Worm (Caenorhabditis elegans) whole organism, mixed stage, embryonic: ENCODE measurements around the gene Y38H8A.7.

Experiments used
- M03D4.4 ChIP-seq: sonication (generic microtip); optimal IDR thresholded peaks from 2 replicates; lab custom pipeline; 2017; ENCODE audit warnings: mild to moderate bottlenecking, missing genetic modification characterization, missing compliant biosample characterization
- bed-3 ChIP-seq: fragments of 200-800 bp; sonication (Bioruptor generic); optimal IDR thresholded peaks from 3 replicates; lab custom pipeline; 2018; ENCODE audit warnings: mild to moderate bottlenecking, missing genetic modification characterization, moderate library complexity, missing compliant biosample characterization
- blmp-1 ChIP-seq: fragments of 150-350 bp; optimal IDR thresholded peaks from 2 replicates; lab custom pipeline; 2014; ENCODE audit warnings: missing biosample characterization, missing genetic modification characterization
- ceh-39 ChIP-seq: fragments of 150-350 bp; optimal IDR thresholded peaks from 2 replicates; lab custom pipeline; 2014; ENCODE audit warnings: missing biosample characterization, missing genetic modification characterization
- ceh-43 ChIP-seq: fragments of 200-800 bp; sonication (Bioruptor generic); optimal IDR thresholded peaks from 2 replicates; lab custom pipeline; 2018; ENCODE audit warnings: mild to moderate bottlenecking, missing genetic modification characterization, moderate library complexity, missing compliant biosample characterization
- cnd-1 ChIP-seq: fragments of 200-800 bp; sonication (Bioruptor generic); optimal IDR thresholded peaks from 2 replicates; lab custom pipeline; 2018; ENCODE audit warnings: mild to moderate bottlenecking, missing genetic modification characterization, missing compliant biosample characterization
- elt-3 ChIP-seq: fragments of 150-350 bp; optimal IDR thresholded peaks from 2 replicates; lab custom pipeline; 2014; ENCODE audit warnings: missing biosample characterization, missing genetic modification characterization
- ham-2 ChIP-seq: fragments of 200-800 bp; sonication (Bioruptor generic); optimal IDR thresholded peaks from 2 replicates; lab custom pipeline; 2018; ENCODE audit warnings: mild to moderate bottlenecking, missing genetic modification characterization, missing compliant biosample characterization
- hlh-1 ChIP-seq: fragments of 150-350 bp; optimal IDR thresholded peaks from 2 replicates; lab custom pipeline; 2014; ENCODE audit warnings: missing biosample characterization, missing genetic modification reagents, missing genetic modification characterization
- lin-13 ChIP-seq: fragments of 150-350 bp; optimal IDR thresholded peaks from 2 replicates; lab custom pipeline; 2014; ENCODE audit warnings: missing biosample characterization, missing genetic modification characterization
- lin-32 ChIP-seq: fragments of 200-800 bp; sonication (Bioruptor generic); optimal IDR thresholded peaks from 2 replicates; lab custom pipeline; 2018; ENCODE audit warnings: mild to moderate bottlenecking, missing genetic modification characterization, missing compliant biosample characterization
- mab-5 ChIP-seq: fragments of 150-350 bp; optimal IDR thresholded peaks from 2 replicates; lab custom pipeline; 2014; ENCODE audit warnings: missing biosample characterization, missing genetic modification characterization
- mls-2 ChIP-seq: sonication (generic microtip); optimal IDR thresholded peaks from 2 replicates; lab custom pipeline; 2016; ENCODE audit warnings: mild to moderate bottlenecking, missing genetic modification characterization, moderate library complexity, missing compliant biosample characterization
- nhr-2 ChIP-seq: fragments of 150-350 bp; optimal IDR thresholded peaks from 2 replicates; lab custom pipeline; 2014; ENCODE audit warnings: missing biosample characterization, missing genetic modification characterization
- nhr-237 ChIP-seq: fragments of 150-350 bp; optimal IDR thresholded peaks from 2 replicates; lab custom pipeline; 2014; ENCODE audit warnings: missing biosample characterization, missing genetic modification characterization
- nhr-76 ChIP-seq: sonication (generic microtip); optimal IDR thresholded peaks from 2 replicates; lab custom pipeline; 2017; ENCODE audit warnings: missing biosample characterization, missing genetic modification characterization
- pha-4 ChIP-seq: fragments of 150-350 bp; optimal IDR thresholded peaks from 2 replicates; lab custom pipeline; 2018; ENCODE audit warnings: missing biosample characterization, missing genetic modification reagents, missing genetic modification characterization
- sem-2 ChIP-seq: fragments of 200-800 bp; sonication (Bioruptor generic); optimal IDR thresholded peaks from 2 replicates; lab custom pipeline; 2018; ENCODE audit warnings: mild to moderate bottlenecking, missing genetic modification characterization, missing compliant biosample characterization
- snpc-4 ChIP-seq: fragments of 150-350 bp; optimal IDR thresholded peaks from 2 replicates; lab custom pipeline; 2014; ENCODE audit warnings: missing biosample characterization, missing genetic modification characterization
- unc-120 ChIP-seq: sonication (generic microtip); optimal IDR thresholded peaks from 2 replicates; lab custom pipeline; 2017; ENCODE audit warnings: missing genetic modification characterization, missing compliant biosample characterization; ENCODE audit not compliant: poor library complexity, severe bottlenecking
- unc-62 ChIP-seq: fragments of 150-350 bp; optimal IDR thresholded peaks from 2 replicates; lab custom pipeline; 2014; ENCODE audit warnings: missing biosample characterization, missing genetic modification reagents, missing genetic modification characterization
- zip-8 ChIP-seq: fragments of 150-350 bp; optimal IDR thresholded peaks from 2 replicates; lab custom pipeline; 2014; ENCODE audit warnings: missing biosample characterization, missing genetic modification characterization
- ztf-11 ChIP-seq: fragments of 150-350 bp; optimal IDR thresholded peaks from 2 replicates; lab custom pipeline; 2014; ENCODE audit warnings: missing biosample characterization, missing genetic modification characterization

Y38H8A.7 gene

ce11 chrIV:13505144-13505543, 49.8 kb downstream of the Y38H8A.7 start, which contains the start of gene seld-1:
seld-1 (plus strand) TSS chrIV:13505444.
- TF ChIP-seq zip-8 (tag; lab: Kevin White, UChicago) (no peak), cnd-1 (tag; lab: Kevin White, UChicago) (no peak), lin-32 (GFP tag; lab: Kevin White, UChicago) (no peak), hlh-1 (tag; lab: Kevin White, UChicago) (no peak), pha-4 (tag; lab: Kevin White, UChicago) (no peak), mab-5 (no peak), lin-13 (tag; lab: Kevin White, UChicago) (no peak), unc-62 (GFP tag; lab: Kevin White, UChicago) (no peak), snpc-4 (tag; lab: Kevin White, UChicago) (no peak), mls-2 (no peak), M03D4.4 (tag; lab: Kevin White, UChicago) (no peak), ztf-11 (tag; lab: Kevin White, UChicago) (no peak), ceh-39 (tag; lab: Kevin White, UChicago) (no peak)

ce11 chrIV:13505662-13506061, 50.4 kb downstream of the Y38H8A.7 start, which contains the start of gene nlp-17:
nlp-17 (minus strand) TSS chrIV:13505762.
- no peak for TF ChIP-seq nhr-76 (tag; lab: Kevin White, UChicago)
- no peak for TF ChIP-seq nhr-237 (tag; lab: Kevin White, UChicago)
- no peak for TF ChIP-seq nhr-2 (tag; lab: Kevin White, UChicago)
- no peak for TF ChIP-seq blmp-1 (tag; lab: Kevin White, UChicago)
- no peak for TF ChIP-seq elt-3 (tag; lab: Kevin White, UChicago)
- TF ChIP-seq lin-13 (tag; lab: Kevin White, UChicago): no peak
- TF ChIP-seq ham-2: no peak
- TF ChIP-seq pha-4 (tag; lab: Kevin White, UChicago): no peak
- no peak for TF ChIP-seq sem-2 (GFP tag; lab: Kevin White, UChicago)
- no peak for TF ChIP-seq M03D4.4 (tag; lab: Kevin White, UChicago)
- TF ChIP-seq ceh-43: no peak
- no peak for TF ChIP-seq unc-62 (GFP tag; lab: Kevin White, UChicago)
- no peak for TF ChIP-seq bed-3 (GFP tag; lab: Kevin White, UChicago)
- no peak for TF ChIP-seq cnd-1 (tag; lab: Kevin White, UChicago)
- TF ChIP-seq unc-120 (tag; lab: Kevin White, UChicago): no peak
- no peak for TF ChIP-seq mab-5
